Worm (Caenorhabditis elegans) whole organism, late embryonic: ENCODE results near the gene ent-3.

Experiments
- C08G9.2 ChIP-seq: sonication (generic microtip); optimal IDR thresholded peaks from 2 replicates; lab custom pipeline; 2016; ENCODE audit warnings: mild to moderate bottlenecking, missing genetic modification characterization, moderate library complexity, missing compliant biosample characterization
- F13H6.1 ChIP-seq: sonication (generic microtip); optimal IDR thresholded peaks from 2 replicates; lab custom pipeline; 2016; ENCODE audit warnings: missing genetic modification characterization, missing compliant biosample characterization
- K09A11.1 ChIP-seq: sonication (generic microtip); optimal IDR thresholded peaks from 2 replicates; lab custom pipeline; 2017; ENCODE audit warnings: antibody characterized with exemption, mild to moderate bottlenecking, missing genetic modification characterization, missing compliant biosample characterization; ENCODE audit not compliant: insufficient read depth
- T23F11.4 ChIP-seq: fragments of 200-800 bp; sonication (Bioruptor generic); optimal IDR thresholded peaks from 2 replicates; lab custom pipeline; 2018; ENCODE audit warnings: mild to moderate bottlenecking, missing genetic modification characterization, missing compliant biosample characterization
- Y22D7AL.16 ChIP-seq: sonication (generic microtip); optimal IDR thresholded peaks from 2 replicates; lab custom pipeline; 2016; ENCODE audit warnings: missing genetic modification characterization, missing compliant biosample characterization
- ceh-18 ChIP-seq: sonication (generic microtip); optimal IDR thresholded peaks from 2 replicates; lab custom pipeline; 2016; ENCODE audit warnings: missing genetic modification characterization, missing compliant biosample characterization
- ceh-19 ChIP-seq: fragments of 200-800 bp; sonication (Bioruptor generic); optimal IDR thresholded peaks from 2 replicates; lab custom pipeline; 2018; ENCODE audit warnings: mild to moderate bottlenecking, missing genetic modification characterization, missing compliant biosample characterization
- ceh-22 ChIP-seq: sonication (generic microtip); optimal IDR thresholded peaks from 2 replicates; lab custom pipeline; 2017; ENCODE audit warnings: missing biosample characterization, missing genetic modification characterization
- ceh-45 ChIP-seq: fragments of 200-800 bp; sonication (Bioruptor generic); IDR thresholded peaks from 2 replicates; pipeline ENCODE4 v1.3.6; 2022; ENCODE audit warnings: missing genetic modification reagents, missing genetic modification characterization, missing compliant biosample characterization
- dve-1 ChIP-seq: sonication (generic microtip); optimal IDR thresholded peaks from 2 replicates; lab custom pipeline; 2017; ENCODE audit warnings: antibody characterized with exemption, mild to moderate bottlenecking, missing genetic modification characterization, missing compliant biosample characterization
- elt-4 ChIP-seq: sonication (generic microtip); optimal IDR thresholded peaks from 2 replicates; lab custom pipeline; 2016; ENCODE audit warnings: missing genetic modification characterization, missing compliant biosample characterization
- ets-4 ChIP-seq: sonication (generic microtip); optimal IDR thresholded peaks from 2 replicates; lab custom pipeline; 2016; ENCODE audit warnings: missing genetic modification characterization, missing compliant biosample characterization
- eyg-1 ChIP-seq: sonication (generic microtip); optimal IDR thresholded peaks from 2 replicates; lab custom pipeline; 2016; ENCODE audit warnings: missing genotype, missing genetic modification characterization, missing compliant biosample characterization
- fkh-10 ChIP-seq: fragments of 150-350 bp; optimal IDR thresholded peaks from 2 replicates; lab custom pipeline; 2014; ENCODE audit warnings: missing biosample characterization, missing genetic modification reagents, missing genetic modification characterization
- hlh-13 ChIP-seq: fragments of 200-800 bp; sonication (Bioruptor generic); optimal IDR thresholded peaks from 2 replicates; lab custom pipeline; 2018; ENCODE audit warnings: mild to moderate bottlenecking, missing genetic modification characterization, missing compliant biosample characterization
- hlh-15 ChIP-seq: sonication (generic microtip); optimal IDR thresholded peaks from 2 replicates; lab custom pipeline; 2016; ENCODE audit warnings: missing genetic modification characterization, missing compliant biosample characterization
- hlh-6 ChIP-seq: sonication (generic microtip); optimal IDR thresholded peaks from 2 replicates; lab custom pipeline; 2016; ENCODE audit warnings: missing genotype, missing genetic modification characterization, missing compliant biosample characterization
- hlh-8 ChIP-seq: sonication (generic microtip); optimal IDR thresholded peaks from 2 replicates; lab custom pipeline; 2016; ENCODE audit warnings: missing genotype, missing genetic modification characterization, missing compliant biosample characterization
- lim-6 ChIP-seq: sonication (generic microtip); optimal IDR thresholded peaks from 2 replicates; lab custom pipeline; 2016; ENCODE audit warnings: missing genetic modification characterization, missing compliant biosample characterization
- mec-3 ChIP-seq: sonication (generic microtip); optimal IDR thresholded peaks from 2 replicates; lab custom pipeline; 2016; ENCODE audit warnings: borderline replicate concordance, missing genetic modification characterization, missing compliant biosample characterization
- nhr-11 ChIP-seq: fragments of 150-350 bp; optimal IDR thresholded peaks from 2 replicates; lab custom pipeline; 2014; ENCODE audit warnings: missing biosample characterization, missing genetic modification characterization
- odd-2 ChIP-seq: sonication (generic microtip); optimal IDR thresholded peaks from 2 replicates; lab custom pipeline; 2017; ENCODE audit warnings: antibody characterized with exemption, mild to moderate bottlenecking, missing genetic modification characterization, missing compliant biosample characterization
- pag-3 ChIP-seq: sonication (generic microtip); optimal IDR thresholded peaks from 2 replicates; lab custom pipeline; 2016; ENCODE audit warnings: missing compliant biosample characterization, missing genetic modification characterization, borderline replicate concordance
- pat-9 ChIP-seq: fragments of 200-800 bp; sonication (Bioruptor generic); optimal IDR thresholded peaks from 2 replicates; lab custom pipeline; 2018; ENCODE audit warnings: mild to moderate bottlenecking, missing genetic modification characterization, moderate library complexity, missing compliant biosample characterization
- pha-2 ChIP-seq: sonication (generic microtip); optimal IDR thresholded peaks from 2 replicates; lab custom pipeline; 2017; ENCODE audit warnings: mild to moderate bottlenecking, missing genetic modification characterization, missing compliant biosample characterization
- pha-4 ChIP-seq: fragments of 150-350 bp; optimal IDR thresholded peaks from 2 replicates; lab custom pipeline; 2018; ENCODE audit warnings: missing biosample characterization, missing genetic modification reagents, missing genetic modification characterization
- pqm-1 ChIP-seq: sonication (generic microtip); optimal IDR thresholded peaks from 2 replicates; lab custom pipeline; 2016; ENCODE audit warnings: missing genetic modification characterization, missing compliant biosample characterization
- pros-1 ChIP-seq: fragments of 150-350 bp; optimal IDR thresholded peaks from 2 replicates; lab custom pipeline; 2014; ENCODE audit warnings: missing biosample characterization, missing genetic modification reagents, missing genetic modification characterization
- sdc-2 ChIP-seq: sonication (generic microtip); optimal IDR thresholded peaks from 2 replicates; lab custom pipeline; 2016; ENCODE audit warnings: missing genotype, missing genetic modification characterization, missing compliant biosample characterization
- tbx-2 ChIP-seq: sonication (generic microtip); optimal IDR thresholded peaks from 2 replicates; lab custom pipeline; 2016; ENCODE audit warnings: missing genetic modification characterization, missing compliant biosample characterization
- unc-3 ChIP-seq, 2 experiments: fragments of 200-800 bp in 1 of 2; sonication (Bioruptor generic) in 1 of 2; sonication (generic microtip) in 1 of 2; conservative IDR thresholded peaks in 1 of 2; optimal IDR thresholded peaks in 1 of 2; 2 replicates each; pipeline versions ENCODE4 v1.3.6 to Lab custom; 2016 to 2022; ENCODE audit warnings: missing compliant biosample characterization in 2 of 2, missing genetic modification characterization in 2 of 2, missing genetic modification reagents in 1 of 2
- unc-86 ChIP-seq: sonication (generic microtip); optimal IDR thresholded peaks from 2 replicates; lab custom pipeline; 2016; ENCODE audit warnings: missing genetic modification characterization, missing compliant biosample characterization
- zip-5 ChIP-seq: sonication (generic microtip); optimal IDR thresholded peaks from 2 replicates; lab custom pipeline; 2016; ENCODE audit warnings: missing genetic modification characterization, missing compliant biosample characterization

Gene ent-3

ce11 chrV:14270729-14271128, 34.9 kb upstream of the ent-3 start, which contains the start of gene F40G12.5:
Gene F40G12.5, minus strand, starts transcription at chrV:14270829.
- TF ChIP-seq mec-3, result no peak
- no peak for TF ChIP-seq ceh-22 (tag; lab: Kevin White, UChicago)
- TF ChIP-seq K09A11.1 (tag; lab: Kevin White, UChicago), result no peak
- TF ChIP-seq C08G9.2 (tag; lab: Kevin White, UChicago), result no peak

DNA sequence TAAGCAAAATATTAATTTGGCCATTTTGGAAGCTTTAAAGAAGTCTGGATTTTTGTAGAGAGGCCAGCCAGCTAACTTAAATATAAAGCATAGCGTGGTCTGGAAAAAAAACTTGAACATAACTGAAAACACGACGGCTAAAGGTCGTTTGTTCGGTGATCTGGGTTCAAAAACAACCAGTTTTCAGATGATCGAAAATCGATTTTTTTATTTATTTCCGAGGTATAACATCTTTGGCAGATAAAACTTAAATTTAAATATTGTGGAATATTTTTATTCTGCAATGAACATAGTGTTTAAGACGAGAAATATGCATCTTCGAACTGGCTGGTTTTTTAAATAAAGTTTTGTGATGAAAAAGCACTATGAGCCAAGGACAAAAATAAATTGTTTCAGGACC, 32.8 kb upstream of the ent-3 start, which contains the start of gene F40G12.4:
F40G12.4 (minus strand) TSS at position 101 of the 400 bp plus-strand sequence.
- TF ChIP-seq lim-6 (tag; lab: Kevin White, UChicago) (no peak), ceh-19 (GFP tag; lab: Kevin White, UChicago) (no peak), sdc-2 (tag; lab: Kevin White, UChicago) (no peak), ceh-18 (tag; lab: Kevin White, UChicago) (no peak), pros-1 (tag; lab: Kevin White, UChicago) (no peak), tbx-2 (tag; lab: Kevin White, UChicago) (no peak)

DNA sequence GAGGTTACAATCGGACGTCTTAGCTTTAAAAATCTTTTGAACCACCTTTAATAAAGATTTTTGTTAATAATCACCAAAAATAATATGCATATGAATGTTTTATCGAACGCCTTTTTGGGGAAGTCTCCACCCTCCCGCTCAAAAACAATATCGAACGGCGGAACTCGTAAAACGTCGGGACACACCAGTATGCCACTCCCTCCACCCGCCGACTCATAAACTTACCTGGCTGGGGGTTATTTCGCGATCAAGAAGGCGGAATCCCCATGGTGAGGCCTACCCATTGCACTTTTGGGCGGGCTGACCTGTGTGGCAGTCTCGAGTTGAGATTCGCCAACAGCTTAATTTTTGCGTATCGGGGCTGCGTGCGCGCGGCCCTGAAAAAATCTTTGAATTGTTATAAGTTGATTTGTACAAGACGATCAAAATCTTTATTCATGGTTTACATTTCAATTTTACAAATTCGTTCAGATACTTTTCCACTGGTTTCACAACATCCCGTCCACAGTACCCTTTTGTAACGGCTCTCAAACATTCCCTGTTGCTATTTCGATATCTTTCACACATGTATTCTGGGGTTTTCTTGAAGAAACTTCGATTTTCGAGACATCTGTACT, 31.6 kb upstream of the ent-3 start:
- no peak for TF ChIP-seq fkh-10 (GFP tag; lab: Kevin White, UChicago)
- no peak for TF ChIP-seq unc-86
- no peak for TF ChIP-seq T23F11.4 (GFP tag; lab: Kevin White, UChicago)
- TF ChIP-seq, all 69 proteins: peak for 0

- TF ChIP-seq elt-4 (tag; lab: Kevin White, UChicago) (no peak), F13H6.1 (tag; lab: Kevin White, UChicago) (no peak), unc-3 (GFP tag; conservative IDR thresholded peaks at IDR 0.05; lab: Robert Waterston, UW) (no peak), unc-3 (tag; optimal IDR thresholded peaks at IDR 0.05; lab: Kevin White, UChicago) (no peak), dve-1 (no peak), ceh-45 (GFP tag; lab: Robert Waterston, UW) (no peak), hlh-13 (GFP tag; lab: Kevin White, UChicago) (no peak), K09A11.1 (tag; lab: Kevin White, UChicago) (no peak), ets-4 (tag; lab: Kevin White, UChicago) (no peak), pha-2 (tag; lab: Kevin White, UChicago) (no peak), Y22D7AL.16 (tag; lab: Kevin White, UChicago) (no peak), eyg-1 (no peak), nhr-11 (no peak), T23F11.4 (GFP tag; lab: Kevin White, UChicago) (no peak), hlh-6 (no peak), hlh-8 (tag; lab: Kevin White, UChicago) (no peak)
These were observed 25.0 kb upstream of the ent-3 start, which contains the start of gene F40G12.2 for ce11 chrV:14260831-14261230. Gene F40G12.2, minus strand, starts transcription at chrV:14260931.

DNA sequence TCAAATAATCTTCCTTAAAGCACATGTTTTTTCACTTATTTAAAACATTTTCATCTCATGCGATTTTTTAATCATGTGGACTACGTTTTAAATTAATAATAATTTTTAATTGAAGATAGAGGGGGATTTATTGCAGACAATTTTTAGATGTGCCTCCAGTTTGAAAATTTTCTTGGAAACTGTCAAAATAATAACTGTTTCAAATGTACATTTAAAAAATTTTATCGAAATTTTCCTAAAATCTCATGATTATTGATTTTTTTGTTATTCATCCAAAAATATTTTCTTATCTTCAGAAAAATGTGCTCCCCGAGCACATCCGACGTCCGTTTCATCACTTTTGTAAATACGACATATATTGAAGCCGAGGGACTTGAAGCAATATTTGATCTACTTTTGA, 21.0 kb upstream of the ent-3 start, which contains the start of gene sre-8:
sre-8 (plus strand) TSS at position 301 of the 400 bp plus-strand sequence.
- no peak for TF ChIP-seq unc-3 (GFP tag; conservative IDR thresholded peaks at IDR 0.05; lab: Robert Waterston, UW)
- no peak for TF ChIP-seq unc-3 (tag; optimal IDR thresholded peaks at IDR 0.05; lab: Kevin White, UChicago)
- no peak for TF ChIP-seq pag-3 (tag; lab: Kevin White, UChicago)
- no peak for TF ChIP-seq zip-5 (tag; lab: Kevin White, UChicago)
- TF ChIP-seq pat-9 (tag; lab: Kevin White, UChicago), result no peak
- TF ChIP-seq dve-1, result no peak
- TF ChIP-seq pqm-1 (tag; lab: Kevin White, UChicago), result no peak
- no peak for TF ChIP-seq pha-4 (tag; lab: Kevin White, UChicago)
- no peak for TF ChIP-seq odd-2 (tag; lab: Kevin White, UChicago)
- no peak for TF ChIP-seq hlh-15 (tag; lab: Kevin White, UChicago)
